Fruit fly (Drosophila melanogaster): ENCODE results near the gene Lk6.

Gene Lk6

dm6 chr3R:11764279-11764880 lies at the start of gene Lk6 (continued):
- TF ChIP-seq CG17328 (GFP tag; IDR thresholded peaks at IDR 0.05) (no peak), ara (GFP tag; IDR thresholded peaks at IDR 0.05) (no peak), Spps (tag; optimal IDR thresholded peaks at IDR 0.05) (peak; percentile 46), Ada2b (GFP tag; IDR thresholded peaks at IDR 0.05) (no peak), salm (tag; optimal IDR thresholded peaks at IDR 0.05) (peak; percentile 45), fru (optimal IDR thresholded peaks at IDR 0.05) (no peak), GATAe (GFP tag; conservative IDR thresholded peaks at IDR 0.05) (no peak), Deaf1 (tag; optimal IDR thresholded peaks at IDR 0.05) (peak; percentile 93), Sry-β (GFP tag; optimal IDR thresholded peaks at IDR 0.05) (no peak), CG10274 (GFP tag; optimal IDR thresholded peaks at IDR 0.05) (no peak), CG8924 (tag; optimal IDR thresholded peaks at IDR 0.05) (peak; percentile 48), CG2199 (GFP tag; IDR thresholded peaks at IDR 0.05) (no peak), NFAT (GFP tag; IDR thresholded peaks at IDR 0.05) (no peak), CG7987 (GFP tag; optimal IDR thresholded peaks at IDR 0.05) (peak; percentile 81), CG11695 (GFP tag; IDR thresholded peaks at IDR 0.05) (no peak), trem (tag; optimal IDR thresholded peaks at IDR 0.05) (peak; percentile 92), dm (GFP tag; optimal IDR thresholded peaks at IDR 0.05) (peak; percentile 9), HHEX (GFP tag; optimal IDR thresholded peaks at IDR 0.05) (peak; percentile 61), mirr (GFP tag; optimal IDR thresholded peaks at IDR 0.05) (peak; percentile 76), chn (GFP tag; optimal IDR thresholded peaks at IDR 0.05) (no peak), zf30C (GFP tag; optimal IDR thresholded peaks at IDR 0.05) (peak; percentile 7), sima (GFP tag; optimal IDR thresholded peaks at IDR 0.05) (no peak), Poxn (GFP tag; IDR thresholded peaks at IDR 0.05) (no peak), pb (GFP tag; optimal IDR thresholded peaks at IDR 0.05) (no peak), corto (GFP tag; optimal IDR thresholded peaks at IDR 0.05) (peak; percentile 24), p53 (GFP tag; optimal IDR thresholded peaks at IDR 0.05) (peak; percentile 25), CG6854 (GFP tag; optimal IDR thresholded peaks at IDR 0.05) (peak; percentile 60), CG7928 (GFP tag; optimal IDR thresholded peaks at IDR 0.05) (peak; percentile 53), shn (GFP tag; optimal IDR thresholded peaks at IDR 0.05) (peak; percentile 37), sim (GFP tag; IDR thresholded peaks at IDR 0.05) (no peak), CHES-1-like (GFP tag; optimal IDR thresholded peaks at IDR 0.05) (peak; percentile 47)

- TF ChIP-seq CG13287 (GFP tag; IDR thresholded peaks at IDR 0.05; ENCODE audit: partially characterized antibody), result 0 out of 2 replicates have a peak, but pooled peaks have one; percentile 24
- TF ChIP-seq CG11560 (tag; IDR thresholded peaks at IDR 0.05), result 0 out of 3 replicates have a peak, but pooled peaks have one; percentile 20
- peak; percentile 87 for TF ChIP-seq Deaf1 (tag; optimal IDR thresholded peaks at IDR 0.05)
- TF ChIP-seq chinmo (GFP tag; IDR thresholded peaks at IDR 0.05; ENCODE audit: partially characterized antibody), result peak; percentile 86; the same call in 1 of the 4 replicates
- no peak for TF ChIP-seq sr (GFP tag; IDR thresholded peaks at IDR 0.05)
- peak; percentile 18 for TF ChIP-seq CHES-1-like (GFP tag; optimal IDR thresholded peaks at IDR 0.05)
- TF ChIP-seq CG34376 (GFP tag; optimal IDR thresholded peaks at IDR 0.05), result peak; percentile 90
- peak; percentile 93 for TF ChIP-seq CG7987 (GFP tag; optimal IDR thresholded peaks at IDR 0.05)
- no peak for TF ChIP-seq cas (GFP tag; IDR thresholded peaks at IDR 0.05)
- peak; percentile 3 for TF ChIP-seq Nf-YC (tag; optimal IDR thresholded peaks at IDR 0.05)
- TF ChIP-seq CG10543 (GFP tag; optimal IDR thresholded peaks at IDR 0.05), result peak; percentile 76
- TF ChIP-seq Hmr (GFP tag; optimal IDR thresholded peaks at IDR 0.05), result no peak
- TF ChIP-seq CG4707 (GFP tag; optimal IDR thresholded peaks at IDR 0.05), result peak; percentile 7
- peak; percentile 89 for TF ChIP-seq Ets65A (GFP tag)
- 0 out of 2 replicates have a peak, but pooled peaks have one; percentile 17 for TF ChIP-seq GATAe (GFP tag; conservative IDR thresholded peaks at IDR 0.05)
- TF ChIP-seq CrebB (tag; optimal IDR thresholded peaks at IDR 0.05), result no peak
- TF ChIP-seq PHDP (tag; optimal IDR thresholded peaks at IDR 0.05), result no peak
- no peak for TF ChIP-seq pan (optimal IDR thresholded peaks at IDR 0.05)
- TF ChIP-seq pan (GFP tag; optimal IDR thresholded peaks at IDR 0.05 in 1 of 2, IDR thresholded peaks at IDR 0.05 in 1 of 2), result peak in 1 of 2 experiments; percentile 34
- peak; percentile 20; the same call in 1 of the 2 replicates for TF ChIP-seq sob (GFP tag; IDR thresholded peaks at IDR 0.05)
- peak; percentile 65 for TF ChIP-seq CG12769 (tag; optimal IDR thresholded peaks at IDR 0.05)
- TF ChIP-seq slbo (GFP tag; IDR thresholded peaks at IDR 0.05), result 0 out of 2 replicates have a peak, but pooled peaks have one; percentile 3
- TF ChIP-seq cwo (GFP tag; optimal IDR thresholded peaks at IDR 0.05), result peak; percentile 7
These were observed 48.7 kb upstream of the Lk6 start, which contains the start of gene ClC-a for dm6 chr3R:11812881-11813466. TSS of gene ClC-a (minus strand) at chr3R:11813207.
